Worm (Caenorhabditis elegans): ENCODE measurements around the gene R07E5.5.

The R07E5.5 gene

DNA sequence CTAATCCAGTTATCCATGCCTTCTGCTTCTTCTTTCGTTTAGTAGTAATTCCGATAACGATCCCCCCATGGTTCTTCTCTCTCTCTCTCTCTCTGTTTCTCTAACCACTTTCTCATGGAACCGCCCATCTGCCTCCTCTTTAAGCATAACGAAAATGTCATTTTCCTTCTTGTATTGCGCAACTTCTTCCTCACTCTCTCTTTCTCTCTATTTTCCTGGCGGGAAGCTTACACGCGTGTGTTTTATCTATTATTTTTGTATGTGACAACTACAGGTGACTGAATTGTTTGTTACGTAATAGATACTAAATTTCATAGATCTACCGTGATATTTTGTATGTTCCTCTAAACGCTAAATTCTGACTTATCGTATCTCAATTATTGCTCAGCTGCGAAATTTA, 6.8 kb upstream of the R07E5.5 start:
- no peak for TF ChIP-seq zip-5 (tag; optimal IDR thresholded peaks at IDR 0.05)
- TF ChIP-seq ceh-30 (tag; optimal IDR thresholded peaks at IDR 0.05) = no peak
- TF ChIP-seq ceh-24 (tag; optimal IDR thresholded peaks at IDR 0.05) = no peak
- TF ChIP-seq C38D4.7 (GFP tag; optimal IDR thresholded peaks at IDR 0.05) = no peak
- no peak for TF ChIP-seq hlh-13 (GFP tag; optimal IDR thresholded peaks at IDR 0.05)
- TF ChIP-seq sox-2 (GFP tag; IDR thresholded peaks at IDR 0.05) = no peak
- TF ChIP-seq unc-55 (GFP tag; optimal IDR thresholded peaks at IDR 0.05) = no peak
- TF ChIP-seq pha-2 (tag; optimal IDR thresholded peaks at IDR 0.05) = no peak
- no peak for TF ChIP-seq che-1 (tag; optimal IDR thresholded peaks at IDR 0.05)
- TF ChIP-seq ceh-9 (tag; optimal IDR thresholded peaks at IDR 0.05) = no peak
- no peak for TF ChIP-seq hlh-30 (tag; optimal IDR thresholded peaks at IDR 0.05; ENCODE audit: insufficient read depth)
- no peak for TF ChIP-seq unc-42 (tag; optimal IDR thresholded peaks at IDR 0.05)
- no peak for TF ChIP-seq ahr-1 (tag; optimal IDR thresholded peaks at IDR 0.05)
- TF ChIP-seq pax-1 (tag; optimal IDR thresholded peaks at IDR 0.05) = no peak
- no peak for TF ChIP-seq ceh-48 (tag; optimal IDR thresholded peaks at IDR 0.05)
- TF ChIP-seq fkh-10 (GFP tag; optimal IDR thresholded peaks at IDR 0.05) = no peak
- no peak for TF ChIP-seq elt-4 (tag; optimal IDR thresholded peaks at IDR 0.05)

ce11 chrIII:4391319-4391718, 5.9 kb upstream of the R07E5.5 start:
- TF ChIP-seq ceh-9 (tag; optimal IDR thresholded peaks at IDR 0.05) (no peak), pha-4 (tag; optimal IDR thresholded peaks at IDR 0.05) (no peak), ceh-2 (tag; optimal IDR thresholded peaks at IDR 0.05) (no peak), unc-42 (tag; optimal IDR thresholded peaks at IDR 0.05) (no peak), ceh-45 (GFP tag; IDR thresholded peaks at IDR 0.05) (no peak), ceh-14 (tag; optimal IDR thresholded peaks at IDR 0.05) (no peak), pax-1 (tag; optimal IDR thresholded peaks at IDR 0.05) (no peak), mec-3 (tag; optimal IDR thresholded peaks at IDR 0.05; ENCODE audit: borderline replicate concordance) (no peak), ceh-18 (tag; optimal IDR thresholded peaks at IDR 0.05) (no peak), ceh-22 (tag; optimal IDR thresholded peaks at IDR 0.05) (no peak), sox-2 (GFP tag; IDR thresholded peaks at IDR 0.05) (no peak), ceh-31 (tag; optimal IDR thresholded peaks at IDR 0.05) (no peak), elt-2 (tag; optimal IDR thresholded peaks at IDR 0.05) (no peak), sox-4 (tag; optimal IDR thresholded peaks at IDR 0.05) (no peak)

- no peak for TF ChIP-seq mec-3 (tag; optimal IDR thresholded peaks at IDR 0.05; ENCODE audit: borderline replicate concordance)
- TF ChIP-seq unc-86 (tag; optimal IDR thresholded peaks at IDR 0.05) = no peak
- no peak for TF ChIP-seq madf-2 (tag; optimal IDR thresholded peaks at IDR 0.05)
- TF ChIP-seq Y22D7AL.16 (tag; optimal IDR thresholded peaks at IDR 0.05) = no peak
- TF ChIP-seq ahr-1 (tag; optimal IDR thresholded peaks at IDR 0.05) = no peak
- no peak for TF ChIP-seq hlh-6 (tag; optimal IDR thresholded peaks at IDR 0.05)
- no peak for TF ChIP-seq ref-2 (tag; optimal IDR thresholded peaks at IDR 0.05)
Measured at ce11 chrIII:4391938-4392337, 5.3 kb upstream of the R07E5.5 start.

- TF ChIP-seq syd-9 (tag; optimal IDR thresholded peaks at IDR 0.05) (no peak), lim-6 (tag; optimal IDR thresholded peaks at IDR 0.05) (no peak), pqm-1 (tag; optimal IDR thresholded peaks at IDR 0.05) (no peak), C08G9.2 (tag; optimal IDR thresholded peaks at IDR 0.05) (no peak), fax-1 (tag; optimal IDR thresholded peaks at IDR 0.05) (no peak), ceh-22 (tag; optimal IDR thresholded peaks at IDR 0.05) (no peak), lin-11 (tag; optimal IDR thresholded peaks at IDR 0.05) (no peak), fkh-6 (tag; optimal IDR thresholded peaks at IDR 0.05) (no peak), C38D4.7 (GFP tag; optimal IDR thresholded peaks at IDR 0.05) (no peak)
Measured at ce11 chrIII:4394496-4394895, 2.7 kb upstream of the R07E5.5 start, which contains the start of gene R07E5.4. R07E5.4 (plus strand) TSS chrIII:4394796.

All from whole organism, late embryonic.